Fruit fly (Drosophila melanogaster): Measurements from ENCODE around the gene Tsp.

Gene Tsp

DNA sequence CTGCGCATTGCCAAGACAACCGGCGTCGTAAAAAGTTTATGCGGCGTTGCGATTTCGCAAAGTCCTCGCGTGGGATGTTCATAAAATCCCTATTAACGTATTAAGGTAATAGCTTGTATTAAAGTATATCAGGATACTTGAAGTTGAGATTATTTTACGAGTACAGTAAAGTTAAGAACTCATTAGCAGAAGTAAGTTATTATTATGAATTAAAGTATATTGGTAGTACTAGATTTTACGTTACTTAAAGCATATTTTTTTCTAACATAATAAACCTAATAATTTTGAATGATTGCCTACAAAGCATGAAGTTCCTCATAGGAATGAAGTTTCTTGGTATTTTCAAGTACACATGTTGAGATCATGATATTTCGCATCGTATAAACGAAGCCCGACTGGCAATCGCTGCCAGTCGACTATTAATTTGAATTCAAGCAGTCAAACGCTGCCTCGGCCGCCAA lies 15.1 kb downstream of the Tsp start (continued):
- TF ChIP-seq CG14710 (tag; optimal IDR thresholded peaks at IDR 0.05), result peak; percentile 63
- TF ChIP-seq wor (GFP tag; IDR thresholded peaks at IDR 0.05), result no peak
- TF ChIP-seq run (tag; optimal IDR thresholded peaks at IDR 0.05), result no peak
- peak; percentile 91 for TF ChIP-seq CG4820 (GFP tag; optimal IDR thresholded peaks at IDR 0.05)
- TF ChIP-seq ken (GFP tag; IDR thresholded peaks at IDR 0.05), result no peak; the same call in 2 of the 3 replicates
- TF ChIP-seq ssp (GFP tag; IDR thresholded peaks at IDR 0.05), result no peak
- TF ChIP-seq CG11504 (tag; optimal IDR thresholded peaks at IDR 0.05), result peak; percentile 78
- TF ChIP-seq Spps (tag; optimal IDR thresholded peaks at IDR 0.05), result no peak
- TF ChIP-seq hkb (optimal IDR thresholded peaks at IDR 0.05), result no peak
- TF ChIP-seq hkb (GFP tag; IDR thresholded peaks at IDR 0.05), result 0 out of 2 replicates have a peak, but pooled peaks have one; percentile 9
- no peak for TF ChIP-seq Kr (GFP tag; optimal IDR thresholded peaks at IDR 0.05)
- TF ChIP-seq abd-A (tag; optimal IDR thresholded peaks at IDR 0.05), result no peak
- no peak for TF ChIP-seq CG18476 (GFP tag; optimal IDR thresholded peaks at IDR 0.05)
- no peak for TF ChIP-seq CG4730 (GFP tag; IDR thresholded peaks at IDR 0.05)
- no peak for TF ChIP-seq MTF-1 (GFP tag; optimal IDR thresholded peaks at IDR 0.05; ENCODE audit: borderline replicate concordance)
- no peak for TF ChIP-seq CG4360 (GFP tag; IDR thresholded peaks at IDR 0.05)
- peak; percentile 54 for TF ChIP-seq tio (GFP tag; optimal IDR thresholded peaks at IDR 0.05)
- TF ChIP-seq fd102C (GFP tag; optimal IDR thresholded peaks at IDR 0.05), result no peak
- peak; percentile 54 for TF ChIP-seq CG12219 (GFP tag; optimal IDR thresholded peaks at IDR 0.05)
- no peak for TF ChIP-seq hb (GFP tag; IDR thresholded peaks at IDR 0.05; ENCODE audit: partially characterized antibody)
- no peak for TF ChIP-seq br (optimal IDR thresholded peaks at IDR 0.05)
- peak; percentile 19 for TF ChIP-seq CG15011 (GFP tag; optimal IDR thresholded peaks at IDR 0.05)
- peak; percentile 39 for TF ChIP-seq ATbp (GFP tag; optimal IDR thresholded peaks at IDR 0.05)
- peak; percentile 9 for TF ChIP-seq lab (GFP tag; optimal IDR thresholded peaks at IDR 0.05)
- TF ChIP-seq PHDP (tag; optimal IDR thresholded peaks at IDR 0.05), result peak; percentile 50
- no peak for TF ChIP-seq lbe (GFP tag; optimal IDR thresholded peaks at IDR 0.05)
- no peak for TF ChIP-seq HLH4C (GFP tag; IDR thresholded peaks at IDR 0.05; ENCODE audit: partially characterized antibody)
- TF ChIP-seq CG30020 (tag; optimal IDR thresholded peaks at IDR 0.05), result peak; percentile 44
- TF ChIP-seq CG10462 (GFP tag; optimal IDR thresholded peaks at IDR 0.05), result no peak
- no peak for TF ChIP-seq CG3995 (GFP tag; optimal IDR thresholded peaks at IDR 0.05)
- no peak for TF ChIP-seq CG42726 (GFP tag; IDR thresholded peaks at IDR 0.05; ENCODE audit: partially characterized antibody)
- TF ChIP-seq H2.0 (GFP tag; IDR thresholded peaks at IDR 0.05), result no peak
- no peak for TF ChIP-seq CG11085 (GFP tag; IDR thresholded peaks at IDR 0.05)
- TF ChIP-seq CG13894 (tag; optimal IDR thresholded peaks at IDR 0.05), result no peak
- peak; percentile 19 for TF ChIP-seq CG12104 (GFP tag; optimal IDR thresholded peaks at IDR 0.05)
- no peak for TF ChIP-seq CG34224 (GFP tag; IDR thresholded peaks at IDR 0.05; ENCODE audit: partially characterized antibody)
- TF ChIP-seq lola (GFP tag; optimal IDR thresholded peaks at IDR 0.05), result peak in 1 of 3 experiments; percentile 80
- TF ChIP-seq ewg (GFP tag; optimal IDR thresholded peaks at IDR 0.05), result peak; percentile 24
- no peak for TF ChIP-seq ash1 (GFP tag; optimal IDR thresholded peaks at IDR 0.05)
- peak; percentile 54 for TF ChIP-seq CG15269 (tag; optimal IDR thresholded peaks at IDR 0.05)
- no peak for TF ChIP-seq sim (GFP tag; IDR thresholded peaks at IDR 0.05)
- no peak for TF ChIP-seq Myb (GFP tag; optimal IDR thresholded peaks at IDR 0.05)
- TF ChIP-seq aop (GFP tag; IDR thresholded peaks at IDR 0.05), result no peak
- peak; percentile 47 for TF ChIP-seq gsb-n (tag; optimal IDR thresholded peaks at IDR 0.05)
- no peak for TF ChIP-seq CG8359 (GFP tag; optimal IDR thresholded peaks at IDR 0.05; ENCODE audit: borderline replicate concordance)
- TF ChIP-seq Antp (GFP tag; optimal IDR thresholded peaks at IDR 0.05), result no peak
- peak; percentile 82 for TF ChIP-seq CG7556 (GFP tag; optimal IDR thresholded peaks at IDR 0.05)
- TF ChIP-seq Lim3 (GFP tag; IDR thresholded peaks at IDR 0.05), result no peak
- no peak for TF ChIP-seq nau (GFP tag; optimal IDR thresholded peaks at IDR 0.05)
- no peak for TF ChIP-seq CG32767 (GFP tag; IDR thresholded peaks at IDR 0.05)
- TF ChIP-seq gcm (GFP tag; optimal IDR thresholded peaks at IDR 0.05), result peak; percentile 56
